Fruit fly (Drosophila melanogaster) ovary, adult (tissue): Measurements from ENCODE around the gene CG14086.

ENCODE experiments used
- CG17801 ChIP-seq: fragments of 200-800 bp; optimal IDR thresholded peaks from 2 replicates; lab custom pipeline; 2019; ENCODE audit warnings: missing biosample characterization, mild to moderate bottlenecking, missing genetic modification characterization, moderate library complexity; ENCODE audit not compliant: partially characterized antibody

The CG14086 gene

DNA sequence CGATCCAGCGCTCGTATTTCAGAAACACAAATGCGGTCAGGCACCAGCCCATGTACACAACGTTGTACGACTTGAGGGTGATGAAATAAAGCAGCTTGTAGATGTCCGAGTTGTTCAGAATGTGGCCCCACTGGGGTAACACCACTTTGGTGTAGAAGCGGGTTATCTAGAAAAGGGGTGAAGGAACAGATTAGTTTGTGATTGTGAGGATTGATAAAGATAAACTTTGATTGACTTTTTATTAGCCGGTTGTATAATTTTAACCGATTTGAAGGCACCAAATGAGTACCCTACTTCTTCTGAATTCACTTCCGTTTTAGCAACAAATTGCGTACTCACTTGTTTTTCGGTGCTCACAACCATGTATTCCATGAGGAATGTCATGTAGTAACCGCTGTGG, 17.4 kb upstream of the CG14086 start:
- no peak for TF ChIP-seq CG17801 (GFP tag; lab: Kevin White, UChicago)

DNA sequence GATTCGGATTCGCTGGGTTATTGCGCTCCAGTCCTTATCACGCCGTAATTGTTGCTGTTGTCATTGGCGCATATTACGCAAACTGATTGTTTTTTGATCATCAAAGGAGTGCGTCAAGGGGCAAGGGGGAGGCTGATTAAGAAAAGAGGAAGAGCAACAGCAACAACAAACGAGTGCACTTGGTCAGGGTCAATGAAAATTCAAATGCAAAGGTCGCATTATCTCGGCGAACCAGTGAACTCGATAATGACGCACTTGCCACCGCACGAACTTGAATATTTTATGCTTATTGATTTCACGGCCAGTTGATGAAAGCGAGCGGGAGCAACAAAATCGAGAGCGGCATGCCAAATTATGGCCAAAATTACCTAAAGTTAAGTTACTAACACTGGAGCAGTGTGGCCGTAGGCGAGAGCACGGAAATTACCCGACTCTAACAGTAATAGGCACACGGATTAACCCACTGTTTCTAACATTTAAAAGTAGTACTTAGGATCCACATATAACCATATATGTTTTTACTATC, 15.2 kb upstream of the CG14086 start, which contains the start of gene nes:
TSS of gene nes (minus strand) at position 402 of the 526 bp plus-strand sequence.
- TF ChIP-seq CG17801 (GFP tag; lab: Kevin White, UChicago) = peak; percentile 56

- no peak for TF ChIP-seq CG17801 (GFP tag; lab: Kevin White, UChicago)
These were observed 14.4 kb upstream of the CG14086 start, which contains the start of gene Bet1 for dm6 chr3L:19261213-19261612. Gene Bet1, plus strand, starts transcription at chr3L:19261394.

DNA sequence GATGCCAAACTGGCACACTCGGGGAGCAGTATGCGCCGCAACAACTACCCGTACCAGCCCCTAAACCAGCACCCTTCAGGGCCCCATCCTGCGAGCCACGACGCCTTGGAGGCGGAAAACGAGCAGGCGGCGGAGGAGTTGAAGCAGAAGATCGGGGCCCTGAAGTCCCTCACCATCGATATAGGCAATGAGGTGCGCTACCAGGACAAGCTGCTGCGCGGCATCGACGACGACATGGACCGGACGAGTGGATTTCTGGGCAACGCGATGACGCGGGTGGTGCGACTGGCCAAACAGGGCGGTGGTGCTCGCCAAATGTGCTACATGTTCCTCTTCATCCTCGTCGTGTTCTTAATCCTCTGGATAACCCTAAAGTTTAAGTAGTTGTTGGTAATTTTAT, 13.9 kb upstream of the CG14086 start:
- no peak for TF ChIP-seq CG17801 (GFP tag; lab: Kevin White, UChicago)

DNA sequence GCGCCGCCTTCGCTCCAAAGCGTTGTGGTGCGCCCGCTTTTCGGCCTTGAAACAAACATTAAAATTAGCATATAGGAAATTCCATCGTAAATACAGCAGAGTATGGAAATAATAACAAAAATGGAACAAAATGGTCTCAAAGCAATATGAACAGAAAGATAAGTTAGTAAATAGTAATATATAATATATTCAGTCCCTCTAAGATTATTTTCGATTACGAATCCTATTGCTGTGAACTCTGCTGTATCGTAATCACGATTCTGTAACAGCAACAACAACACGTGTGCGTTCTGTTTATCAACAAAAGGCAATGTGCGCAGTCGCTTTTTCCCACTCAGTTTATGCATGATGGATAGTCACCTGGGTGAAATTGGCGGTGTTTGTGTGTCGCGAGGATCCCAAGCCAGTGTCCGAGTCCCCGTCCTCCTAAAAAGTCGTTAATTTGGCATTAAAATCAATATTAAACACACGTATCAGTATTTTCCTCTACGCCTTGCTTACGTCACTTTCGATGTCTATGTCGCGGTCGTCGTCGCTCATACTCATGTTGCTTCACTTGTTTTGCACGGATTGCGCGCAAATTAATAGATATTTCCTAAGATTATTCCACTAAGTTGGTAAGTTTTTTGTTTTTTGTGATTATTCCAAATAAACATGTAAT, 12.0 kb upstream of the CG14086 start, which contains the start of the genes CG42374 and Mettl5:
TSS of gene CG42374 (plus strand) at position 287 of the 661 bp plus-strand sequence.
TSS of gene Mettl5 (plus strand) at position 287 of the 661 bp plus-strand sequence.
- TF ChIP-seq CG17801 (GFP tag; lab: Kevin White, UChicago) = no peak

- TF ChIP-seq CG17801 (GFP tag; lab: Kevin White, UChicago) = peak; percentile 71
These were observed 11.5 kb upstream of the CG14086 start, which contains the start of gene Max for dm6 chr3L:19264141-19264487. Gene Max, minus strand, starts transcription at chr3L:19264184.

DNA sequence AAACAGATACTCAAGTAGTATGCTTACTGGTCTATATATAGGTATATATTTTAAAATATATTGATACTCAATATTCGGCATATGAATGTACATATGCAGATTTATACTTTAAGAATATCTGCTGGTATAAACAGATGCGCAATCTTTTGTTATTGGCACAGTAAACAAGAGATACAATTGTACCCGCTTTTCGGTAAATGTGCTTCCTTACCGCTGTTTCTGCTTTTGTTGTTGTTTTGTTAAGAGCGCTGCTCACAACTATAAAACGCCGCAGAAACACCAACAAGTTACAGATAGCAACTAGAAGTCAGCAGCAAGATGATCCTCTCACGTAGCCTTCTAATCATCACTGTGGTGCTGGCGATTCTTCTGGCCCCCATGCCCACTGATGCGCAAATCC, 9.8 kb upstream of the CG14086 start, which contains the start of gene CG45081:
TSS of gene CG45081 (plus strand) at position 301 of the 400 bp plus-strand sequence.
- TF ChIP-seq CG17801 (GFP tag; lab: Kevin White, UChicago) = no peak

DNA sequence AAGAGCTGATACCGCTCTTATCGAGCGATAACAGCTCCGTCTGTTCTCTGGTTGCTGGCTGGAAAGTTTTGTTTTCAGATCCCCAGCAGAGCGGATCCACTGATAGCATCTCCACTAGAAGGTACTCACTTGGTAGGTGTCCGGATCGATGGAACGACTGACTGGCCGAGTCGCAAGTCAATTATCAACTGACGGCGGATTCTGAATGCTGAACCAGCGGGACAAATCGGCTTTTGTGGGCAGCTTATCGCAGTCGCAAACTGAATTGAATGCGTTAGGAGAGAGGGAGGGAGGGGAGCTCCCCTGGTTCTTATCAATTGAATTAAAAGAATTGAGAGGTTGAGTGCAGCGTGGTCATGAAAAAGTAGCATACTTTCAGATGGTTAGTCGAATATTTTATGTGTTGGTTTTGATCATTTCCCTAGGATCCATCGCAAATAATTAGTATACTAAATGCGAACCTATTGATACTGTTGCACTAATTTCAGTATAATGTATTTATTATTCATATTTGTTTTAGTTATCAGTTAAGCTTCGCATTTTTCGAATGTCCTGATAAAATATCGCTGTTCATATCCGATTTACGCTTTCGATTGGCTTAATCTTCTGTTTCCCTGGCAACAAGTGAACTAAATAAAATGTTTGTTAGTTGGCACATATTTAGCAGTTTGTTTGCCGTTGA, 6.7 kb upstream of the CG14086 start, which contains the start of the genes Aldh7A1 and CG14085:
TSS of gene Aldh7A1 (minus strand) at position 194 of the 682 bp plus-strand sequence.
TSS of gene CG14085 (plus strand) at position 632 of the 682 bp plus-strand sequence.
- TF ChIP-seq CG17801 (GFP tag; lab: Kevin White, UChicago) = no peak

DNA sequence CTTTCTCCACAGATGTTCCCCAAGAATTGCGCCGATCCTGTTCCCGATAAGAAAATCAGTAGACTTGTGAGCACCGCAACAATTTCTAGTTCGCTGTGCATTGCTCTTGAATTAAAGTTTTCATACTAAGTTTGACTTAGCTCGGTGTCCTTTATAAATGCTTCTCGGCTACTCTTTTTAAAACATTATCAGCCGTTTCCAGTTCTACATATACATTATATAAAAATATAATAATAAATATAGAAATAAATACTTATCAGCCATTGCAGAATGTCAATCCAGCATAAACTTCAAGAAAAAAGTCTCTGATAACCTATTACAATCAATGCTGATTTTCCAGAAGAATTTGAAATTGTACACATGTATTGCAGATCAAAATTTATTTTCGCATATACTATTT, 5.0 kb upstream of the CG14086 start, which contains the start of gene CG14088:
TSS of gene CG14088 (minus strand) at position 101 of the 400 bp plus-strand sequence.
- TF ChIP-seq CG17801 (GFP tag; lab: Kevin White, UChicago) = no peak

DNA sequence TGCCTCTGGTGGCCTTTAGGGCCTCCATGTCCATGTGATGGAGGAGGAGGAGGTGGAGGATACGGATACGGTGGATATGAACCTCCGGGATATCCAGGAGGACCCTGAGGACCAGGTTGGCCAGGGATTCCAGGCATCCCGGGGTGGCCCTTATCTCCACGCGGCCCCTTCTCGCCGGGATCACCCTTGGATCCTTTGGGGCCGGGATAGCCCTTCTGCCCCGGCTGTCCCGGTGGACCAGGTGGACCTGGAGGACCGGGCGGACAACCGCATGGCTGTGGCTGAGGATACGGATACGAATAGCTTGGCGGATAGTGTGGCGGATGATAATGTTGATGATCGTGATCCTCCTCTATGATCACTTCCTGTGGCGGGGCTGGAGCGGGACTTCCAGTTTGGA, 4.7 kb downstream of the CG14086 start:
- TF ChIP-seq CG17801 (GFP tag; lab: Kevin White, UChicago) = no peak

DNA sequence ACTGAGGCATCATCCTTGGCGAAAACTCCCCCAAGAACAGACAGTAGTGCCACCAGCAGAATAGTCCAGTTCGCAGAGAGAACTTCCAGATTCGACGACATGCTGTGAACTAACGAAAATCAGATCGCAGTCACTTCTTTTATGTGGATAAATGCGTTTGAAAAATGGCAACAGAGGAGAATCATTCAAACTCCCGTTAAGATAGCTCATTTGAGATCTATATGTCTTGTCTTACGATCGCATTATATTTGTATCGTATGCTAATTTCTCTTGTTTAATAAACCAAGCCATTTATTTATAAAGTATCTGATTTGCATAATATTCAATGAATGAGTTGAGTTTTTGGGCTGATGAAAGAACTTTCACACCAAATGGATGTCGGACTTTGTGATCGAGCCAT, 5.1 kb downstream of the CG14086 start, which contains the start of gene CG14089:
TSS of gene CG14089 (minus strand) at position 101 of the 400 bp plus-strand sequence.
- TF ChIP-seq CG17801 (GFP tag; lab: Kevin White, UChicago) = no peak

- TF ChIP-seq CG17801 (GFP tag; lab: Kevin White, UChicago) = no peak
These were observed 12.9 kb downstream of the CG14086 start for dm6 chr3L:19288395-19288969.

- TF ChIP-seq CG17801 (GFP tag; lab: Kevin White, UChicago) = no peak
These were observed 13.8 kb downstream of the CG14086 start for dm6 chr3L:19289411-19289810.

- TF ChIP-seq CG17801 (GFP tag; lab: Kevin White, UChicago) = no peak
These were observed 16.1 kb downstream of the CG14086 start for dm6 chr3L:19291465-19292413.
